Fruit fly (Drosophila melanogaster): ENCODE results near the gene CG12170.

The CG12170 gene

DNA sequence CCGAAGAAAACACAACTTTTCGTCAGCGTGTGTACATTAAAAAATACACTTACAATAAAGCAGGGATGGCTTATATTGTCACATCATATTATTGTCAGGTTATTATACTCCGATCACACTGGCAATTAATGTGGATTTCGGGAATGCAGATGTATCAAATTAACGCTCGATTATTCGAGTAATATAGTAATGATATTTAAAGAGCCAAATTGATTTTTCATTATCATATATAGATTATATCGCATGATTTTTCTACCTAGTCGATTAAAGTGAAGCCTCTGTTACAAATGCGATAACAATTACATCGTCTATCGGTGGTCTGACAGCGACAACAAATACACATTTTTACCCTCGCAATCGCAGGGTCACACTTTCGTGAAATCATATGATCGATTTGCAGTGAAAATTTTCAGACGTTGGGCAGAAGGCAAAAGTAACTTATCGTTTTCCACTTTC, 45.6 kb upstream of the CG12170 start, which contains the start of the genes noi and Vha26 (continued):
- TF ChIP-seq CG4404 (GFP tag; IDR thresholded peaks at IDR 0.05) = no peak
- no peak for TF ChIP-seq Camta (GFP tag; optimal IDR thresholded peaks at IDR 0.05)
- TF ChIP-seq CG12236 (GFP tag; optimal IDR thresholded peaks at IDR 0.05) = no peak
- no peak for TF ChIP-seq NC2β (GFP tag; optimal IDR thresholded peaks at IDR 0.05)
- TF ChIP-seq Nf-YA (GFP tag; IDR thresholded peaks at IDR 0.05) = no peak
- TF ChIP-seq slou (GFP tag; optimal IDR thresholded peaks at IDR 0.05) = peak; percentile 10
- TF ChIP-seq CG6683 (GFP tag; optimal IDR thresholded peaks at IDR 0.05) = no peak
- no peak for TF ChIP-seq Dad (GFP tag; optimal IDR thresholded peaks at IDR 0.05)
- TF ChIP-seq jing (GFP tag; optimal IDR thresholded peaks at IDR 0.05) = no peak
- TF ChIP-seq CG8281 (tag; optimal IDR thresholded peaks at IDR 0.05) = no peak
- TF ChIP-seq Vsx1 (GFP tag; optimal IDR thresholded peaks at IDR 0.05) = no peak
- TF ChIP-seq pfk (GFP tag; optimal IDR thresholded peaks at IDR 0.05) = peak; percentile 39
- peak; percentile 59; the same call in 1 of the 3 replicates for TF ChIP-seq hb (GFP tag; IDR thresholded peaks at IDR 0.05; ENCODE audit: partially characterized antibody)
- TF ChIP-seq dmrt99B (tag; optimal IDR thresholded peaks at IDR 0.05) = no peak
- TF ChIP-seq CG7271 (tag; optimal IDR thresholded peaks at IDR 0.05) = no peak
- TF ChIP-seq CG1024 (GFP tag; IDR thresholded peaks at IDR 0.05) = peak; percentile 74
- TF ChIP-seq sens-2 (GFP tag; IDR thresholded peaks at IDR 0.05) = no peak
- no peak for TF ChIP-seq CG34376 (GFP tag; optimal IDR thresholded peaks at IDR 0.05)
- TF ChIP-seq CG18619 (GFP tag; optimal IDR thresholded peaks at IDR 0.05) = peak; percentile 20
- TF ChIP-seq CG18011 (GFP tag; optimal IDR thresholded peaks at IDR 0.05) = no peak
- TF ChIP-seq Aef1 (GFP tag; IDR thresholded peaks at IDR 0.05) = 0 out of 3 replicates have a peak, but pooled peaks have one; percentile 25
- TF ChIP-seq dmrt11E (tag; optimal IDR thresholded peaks at IDR 0.05) = peak; percentile 46
- no peak for TF ChIP-seq CG15011 (GFP tag; optimal IDR thresholded peaks at IDR 0.05)
- TF ChIP-seq tx (GFP tag; optimal IDR thresholded peaks at IDR 0.05) = no peak
- TF ChIP-seq CG6272 (GFP tag; IDR thresholded peaks at IDR 0.05) = no peak
- 0 out of 4 replicates have a peak, but pooled peaks have one; percentile 60 for TF ChIP-seq chinmo (GFP tag; IDR thresholded peaks at IDR 0.05; ENCODE audit: partially characterized antibody)
- TF ChIP-seq Spps (tag; optimal IDR thresholded peaks at IDR 0.05) = peak; percentile 12
- no peak for TF ChIP-seq CG17612 (GFP tag; IDR thresholded peaks at IDR 0.05)
- no peak for TF ChIP-seq CrebB (tag; optimal IDR thresholded peaks at IDR 0.05)
- TF ChIP-seq lilli (GFP tag; optimal IDR thresholded peaks at IDR 0.05) = peak; percentile 54
- TF ChIP-seq Drgx (GFP tag; IDR thresholded peaks at IDR 0.05) = no peak
- TF ChIP-seq CG14710 (tag; optimal IDR thresholded peaks at IDR 0.05) = peak; percentile 99
- no peak for TF ChIP-seq CG9817 (tag; optimal IDR thresholded peaks at IDR 0.05)
- no peak for TF ChIP-seq tgo (GFP tag; IDR thresholded peaks at IDR 0.05)
- peak; percentile 50 for TF ChIP-seq CG2202 (tag; optimal IDR thresholded peaks at IDR 0.05)
- TF ChIP-seq CG9932 (GFP tag; IDR thresholded peaks at IDR 0.05) = peak; percentile 61; the same call in 1 of the 2 replicates
- TF ChIP-seq Dp (GFP tag; optimal IDR thresholded peaks at IDR 0.05) = peak; percentile 32
- TF ChIP-seq CG17361 (GFP tag; IDR thresholded peaks at IDR 0.05) = peak; percentile 74; the same call in 2 of the 3 replicates
- no peak for TF ChIP-seq ro (GFP tag; IDR thresholded peaks at IDR 0.05)
- no peak for TF ChIP-seq bigmax (GFP tag; optimal IDR thresholded peaks at IDR 0.05)
- peak; percentile 68 for TF ChIP-seq gfzf (GFP tag; optimal IDR thresholded peaks at IDR 0.05)
- TF ChIP-seq CG11560 (tag; IDR thresholded peaks at IDR 0.05) = peak; percentile 40; the same call in 2 of the 3 replicates
- TF ChIP-seq chif (GFP tag; optimal IDR thresholded peaks at IDR 0.05) = no peak
- no peak for TF ChIP-seq CG11696 (GFP tag; IDR thresholded peaks at IDR 0.05)
- TF ChIP-seq tio (GFP tag; optimal IDR thresholded peaks at IDR 0.05) = no peak
- TF ChIP-seq Dref (GFP tag; IDR thresholded peaks at IDR 0.05) = peak; percentile 73
- no peak for TF ChIP-seq en (GFP tag; optimal IDR thresholded peaks at IDR 0.05)
- TF ChIP-seq CG10959 (GFP tag; IDR thresholded peaks at IDR 0.05) = no peak
- no peak for TF ChIP-seq CG10462 (GFP tag; optimal IDR thresholded peaks at IDR 0.05)
- TF ChIP-seq CG8388 (GFP tag; optimal IDR thresholded peaks at IDR 0.05) = no peak
- TF ChIP-seq Mad (GFP tag; optimal IDR thresholded peaks at IDR 0.05) = peak; percentile 13
